Fruit fly (Drosophila melanogaster) whole organism, embryonic: ENCODE data around the gene Nup98-96.

Experiments used
- Abd-B ChIP-seq: fragments of 200-800 bp; sonication (Bioruptor generic); optimal IDR thresholded peaks from 2 replicates; lab custom pipeline; 2018; ENCODE audit warnings: missing biosample characterization, mild to moderate bottlenecking, missing genetic modification characterization, moderate library complexity
- Antp ChIP-seq: fragments of 200-800 bp; sonication (Bioruptor generic); optimal IDR thresholded peaks from 3 replicates; lab custom pipeline; 2016; ENCODE audit warnings: missing biosample characterization, missing genetic modification characterization
- Asciz ChIP-seq: fragments of 200-800 bp; sonication (Bioruptor generic); optimal IDR thresholded peaks from 2 replicates; lab custom pipeline; 2017; ENCODE audit warnings: missing biosample characterization, mild to moderate bottlenecking, missing genetic modification characterization, missing genetic modification reagents
- Atf-2 ChIP-seq: fragments of 200-800 bp; sonication (Bioruptor generic); optimal IDR thresholded peaks from 2 replicates; lab custom pipeline; 2016; ENCODE audit warnings: missing biosample characterization, missing genetic modification characterization
- CG10274 ChIP-seq: fragments of 200-800 bp; sonication (Bioruptor generic); optimal IDR thresholded peaks from 3 replicates; lab custom pipeline; 2017; ENCODE audit warnings: missing biosample characterization, mild to moderate bottlenecking, missing genetic modification characterization
- CG11398 ChIP-seq: fragments of 200-800 bp; sonication (Bioruptor generic); optimal IDR thresholded peaks from 2 replicates; lab custom pipeline; 2016; ENCODE audit warnings: missing biosample characterization, missing genetic modification characterization
- CG11723 ChIP-seq: fragments of 200-800 bp; sonication (Bioruptor generic); optimal IDR thresholded peaks from 2 replicates; lab custom pipeline; 2017; ENCODE audit warnings: missing biosample characterization, mild to moderate bottlenecking, missing genetic modification characterization
- CG12659 ChIP-seq: fragments of 200-800 bp; sonication (Bioruptor generic); optimal IDR thresholded peaks from 3 replicates; lab custom pipeline; 2017; ENCODE audit warnings: mild to moderate bottlenecking, missing biosample characterization, missing genetic modification reagents, missing genetic modification characterization
- CG16779 ChIP-seq: fragments of 200-800 bp; sonication (Bioruptor generic); IDR thresholded peaks from 2 replicates; pipeline ENCODE4 v1.3.6; 2022; ENCODE audit warnings: missing biosample characterization, missing genetic modification characterization
- CG17385 ChIP-seq: fragments of 200-800 bp; sonication (Bioruptor generic); optimal IDR thresholded peaks from 3 replicates; lab custom pipeline; 2018; ENCODE audit warnings: missing biosample characterization, mild to moderate bottlenecking, missing genetic modification characterization
- CG17612 ChIP-seq: fragments of 200-800 bp; sonication (Bioruptor generic); IDR thresholded peaks from 2 replicates; pipeline ENCODE4 v1.3.6; 2022; ENCODE audit warnings: missing biosample characterization, missing genetic modification characterization
- CG18262 ChIP-seq: fragments of 200-800 bp; optimal IDR thresholded peaks from 3 replicates; lab custom pipeline; 2019; ENCODE audit warnings: missing biosample characterization, mild to moderate bottlenecking, missing genetic modification characterization, moderate library complexity
- CG2875 ChIP-seq: fragments of 200-800 bp; sonication (Bioruptor generic); optimal IDR thresholded peaks from 2 replicates; lab custom pipeline; 2017; ENCODE audit warnings: missing biosample characterization, mild to moderate bottlenecking, missing genetic modification characterization, missing genetic modification reagents
- CG30431 ChIP-seq: fragments of 200-800 bp; sonication (Bioruptor generic); optimal IDR thresholded peaks from 2 replicates; lab custom pipeline; 2017; ENCODE audit warnings: missing biosample characterization, missing genetic modification characterization
- CG32767 ChIP-seq: fragments of 200-800 bp; sonication (Bioruptor generic); IDR thresholded peaks from 2 replicates; pipeline ENCODE4 v1.3.6; 2022; ENCODE audit warnings: missing biosample characterization, missing genetic modification characterization
- CG34224 ChIP-seq: fragments of 200-800 bp; sonication (Bioruptor generic); IDR thresholded peaks from 3 replicates; pipeline ENCODE4 v1.3.6; 2022; ENCODE audit warnings: missing biosample characterization, missing genetic modification characterization; ENCODE audit not compliant: partially characterized antibody
- CG7556 ChIP-seq: fragments of 200-800 bp; sonication (Bioruptor generic); optimal IDR thresholded peaks from 2 replicates; lab custom pipeline; 2017; ENCODE audit warnings: missing biosample characterization, mild to moderate bottlenecking, missing genetic modification characterization
- CG7839 ChIP-seq: fragments of 200-800 bp; sonication (Bioruptor generic); optimal IDR thresholded peaks from 3 replicates; lab custom pipeline; 2018; ENCODE audit warnings: missing biosample characterization, mild to moderate bottlenecking, missing genetic modification characterization, moderate library complexity
- CTCF ChIP-seq: fragments of 200-800 bp; sonication (Bioruptor generic); optimal IDR thresholded peaks from 2 replicates; lab custom pipeline; 2017; ENCODE audit warnings: missing biosample characterization, mild to moderate bottlenecking, missing genetic modification characterization, moderate library complexity
- Drgx ChIP-seq: fragments of 200-800 bp; sonication (Bioruptor generic); IDR thresholded peaks from 2 replicates; pipeline ENCODE4 v1.3.6; 2022; ENCODE audit warnings: missing biosample characterization, missing genetic modification characterization
- HLHmδ ChIP-seq: fragments of 200-800 bp; sonication (Bioruptor generic); optimal IDR thresholded peaks from 2 replicates; lab custom pipeline; 2018; ENCODE audit warnings: missing biosample characterization, mild to moderate bottlenecking, missing genetic modification characterization, moderate library complexity
- Hr51 ChIP-seq, 2 experiments: fragments of 200-800 bp; sonication (Bioruptor generic); optimal IDR thresholded peaks; 2 replicates in 1 of 2; 3 replicates in 1 of 2; lab custom pipeline; 2016 to 2018; ENCODE audit warnings: missing biosample characterization in 2 of 2, missing genetic modification characterization in 2 of 2, mild to moderate bottlenecking in 1 of 2, moderate library complexity in 1 of 2
- Lpt ChIP-seq: fragments of >200 bp; optimal IDR thresholded peaks from 2 replicates; lab custom pipeline; 2018; ENCODE audit warnings: missing biosample characterization, missing genetic modification characterization
- Mrtf ChIP-seq: fragments of 200-800 bp; sonication (Bioruptor generic); IDR thresholded peaks from 3 replicates; pipeline ENCODE4 v1.3.6; 2022; ENCODE audit warnings: missing biosample characterization, missing genetic modification characterization
- NFAT ChIP-seq: fragments of 200-800 bp; sonication (Bioruptor generic); IDR thresholded peaks from 2 replicates; pipeline ENCODE4 v1.3.6; 2022; ENCODE audit warnings: missing biosample characterization, missing genetic modification characterization
- NfI ChIP-seq: fragments of 200-800 bp; sonication (Bioruptor generic); optimal IDR thresholded peaks from 3 replicates; lab custom pipeline; 2018; ENCODE audit warnings: missing biosample characterization, mild to moderate bottlenecking, missing genetic modification characterization, moderate library complexity
- Oaz ChIP-seq: fragments of 200-800 bp; sonication (Bioruptor generic); IDR thresholded peaks from 2 replicates; pipeline ENCODE4 v1.3.6; 2022; ENCODE audit warnings: missing biosample characterization, missing genetic modification characterization
- Optix ChIP-seq: fragments of 200-800 bp; sonication (Bioruptor generic); IDR thresholded peaks from 3 replicates; pipeline ENCODE4 v1.3.6; 2022; ENCODE audit warnings: missing biosample characterization, missing genetic modification characterization
- Rx ChIP-seq: fragments of 200-800 bp; sonication (Bioruptor generic); IDR thresholded peaks from 2 replicates; pipeline ENCODE4 v1.3.6; 2022; ENCODE audit warnings: missing biosample characterization, missing genetic modification characterization
- Ssrp ChIP-seq: fragments of 200-800 bp; sonication (Bioruptor generic); optimal IDR thresholded peaks from 2 replicates; lab custom pipeline; 2018; ENCODE audit warnings: missing biosample characterization, mild to moderate bottlenecking, missing genetic modification characterization, moderate library complexity
- Usf ChIP-seq: fragments of 200-800 bp; sonication (Bioruptor generic); optimal IDR thresholded peaks from 2 replicates; lab custom pipeline; 2017; ENCODE audit warnings: missing genotype, missing biosample characterization, missing genetic modification characterization
- ci ChIP-seq: fragments of 200-800 bp; sonication (Bioruptor generic); IDR thresholded peaks from 3 replicates; pipeline ENCODE4 v1.3.6; 2022; ENCODE audit warnings: missing biosample characterization, missing genetic modification characterization
- corto ChIP-seq: fragments of 200-800 bp; sonication (Bioruptor generic); optimal IDR thresholded peaks from 2 replicates; lab custom pipeline; 2016; ENCODE audit warnings: missing biosample characterization, mild to moderate bottlenecking, missing genetic modification characterization, moderate library complexity
- dysf ChIP-seq: fragments of 200-800 bp; sonication (Bioruptor generic); IDR thresholded peaks from 3 replicates; pipeline ENCODE4 v1.3.6; 2022; ENCODE audit warnings: missing biosample characterization, missing genetic modification characterization
- ewg ChIP-seq: fragments of 200-800 bp; sonication (Bioruptor generic); optimal IDR thresholded peaks from 3 replicates; lab custom pipeline; 2017; ENCODE audit warnings: mild to moderate bottlenecking, missing biosample characterization, missing genetic modification reagents, missing genetic modification characterization
- fd64A ChIP-seq: fragments of 200-800 bp; sonication (Bioruptor generic); optimal IDR thresholded peaks from 3 replicates; lab custom pipeline; 2018; ENCODE audit warnings: missing biosample characterization, mild to moderate bottlenecking, missing genetic modification characterization
- fru ChIP-seq: fragments of >200 bp; optimal IDR thresholded peaks from 2 replicates; lab custom pipeline; 2017
- gce ChIP-seq: fragments of 200-800 bp; sonication (Bioruptor generic); IDR thresholded peaks from 3 replicates; pipeline ENCODE4 v1.3.6; 2022; ENCODE audit warnings: missing biosample characterization, missing genetic modification characterization
- hbn ChIP-seq: fragments of 200-800 bp; sonication (Bioruptor generic); IDR thresholded peaks from 2 replicates; pipeline ENCODE4 v1.3.6; 2022; ENCODE audit warnings: missing biosample characterization, missing genetic modification characterization; ENCODE audit not compliant: partially characterized antibody
- hkb ChIP-seq, 2 experiments: fragments of 200-800 bp in 1 of 2; fragments of >200 bp in 1 of 2; sonication (Bioruptor generic) in 1 of 2; IDR thresholded peaks in 1 of 2; optimal IDR thresholded peaks in 1 of 2; 2 replicates each; pipeline versions ENCODE4 v1.3.6 to Lab custom; 2017 to 2022; ENCODE audit warnings: missing biosample characterization in 1 of 2, missing genetic modification characterization in 1 of 2
- lab ChIP-seq: fragments of 200-800 bp; sonication (Bioruptor generic); optimal IDR thresholded peaks from 3 replicates; lab custom pipeline; 2017; ENCODE audit warnings: missing biosample characterization, missing genetic modification characterization, mild to moderate bottlenecking, moderate library complexity, missing genetic modification reagents
- lbe ChIP-seq: fragments of 200-800 bp; sonication (Bioruptor generic); optimal IDR thresholded peaks from 2 replicates; lab custom pipeline; 2016; ENCODE audit warnings: missing biosample characterization, mild to moderate bottlenecking, missing genetic modification characterization
- otp ChIP-seq: fragments of 200-800 bp; sonication (Bioruptor generic); IDR thresholded peaks from 3 replicates; pipeline ENCODE4, ENCODE4 v1.3.6; 2022; ENCODE audit warnings: missing biosample characterization, missing genetic modification characterization
- pnt ChIP-seq: fragments of 200-800 bp; sonication (Bioruptor generic); optimal IDR thresholded peaks from 3 replicates; lab custom pipeline; 2016; ENCODE audit warnings: missing biosample characterization, missing genetic modification characterization
- so ChIP-seq: fragments of 200-800 bp; sonication (Bioruptor generic); IDR thresholded peaks from 3 replicates; pipeline ENCODE4 v1.3.6; 2022; ENCODE audit warnings: missing biosample characterization, missing genetic modification characterization
- tin ChIP-seq: fragments of 200-800 bp; sonication (Bioruptor generic); optimal IDR thresholded peaks from 3 replicates; lab custom pipeline; 2016; ENCODE audit warnings: missing biosample characterization, missing genetic modification characterization
- ttk ChIP-seq: fragments of 200-800 bp; sonication (Bioruptor generic); IDR thresholded peaks from 2 replicates; pipeline ENCODE4 v2.1.2; 2022; ENCODE audit warnings: missing biosample characterization, missing genetic modification characterization
- tx ChIP-seq: fragments of 200-800 bp; sonication (Bioruptor generic); optimal IDR thresholded peaks from 2 replicates; lab custom pipeline; 2016; ENCODE audit warnings: missing biosample characterization, missing genetic modification characterization
- vvl ChIP-seq: fragments of 200-800 bp; sonication (Bioruptor generic); IDR thresholded peaks from 2 replicates; pipeline ENCODE4 v1.3.6; 2022; ENCODE audit warnings: missing biosample characterization, missing genetic modification characterization
- z ChIP-seq: fragments of 200-800 bp; sonication (Bioruptor generic); IDR thresholded peaks from 3 replicates; pipeline ENCODE4 v1.3.6; 2022; ENCODE audit warnings: missing biosample characterization, missing genetic modification characterization

Nup98-96 gene

dm6 chr3R:23760219-23761018, 21.0 kb downstream of the Nup98-96 start, which contains the start of gene SdhD (continued):
- TF ChIP-seq ewg (GFP tag; lab: Kevin White, UChicago), result no peak
- no peak for TF ChIP-seq CG11723
- peak; percentile 50; the same call in 1 of the 3 replicates for TF ChIP-seq ci
- no peak for TF ChIP-seq Atf-2 (GFP tag; lab: Kevin White, UChicago)
- peak; percentile 38 for TF ChIP-seq lbe
- TF ChIP-seq fru, result no peak
- TF ChIP-seq Rx (GFP tag; lab: Robert Waterston, UW), result no peak
- TF ChIP-seq vvl (GFP tag; lab: Robert Waterston, UW), result peak; percentile 40; the same call in 1 of the 2 replicates
- no peak for TF ChIP-seq Optix (GFP tag; lab: Robert Waterston, UW)
- TF ChIP-seq z (GFP tag; lab: Robert Waterston, UW), result no peak
- TF ChIP-seq CG2875, result no peak
- no peak for TF ChIP-seq CG17612 (GFP tag; lab: Robert Waterston, UW)
- TF ChIP-seq CG30431, result no peak
- TF ChIP-seq Usf (GFP tag; lab: Kevin White, UChicago), result no peak
- TF ChIP-seq CG12659 (GFP tag; lab: Kevin White, UChicago), result peak; percentile 53
- TF ChIP-seq Drgx (GFP tag; lab: Robert Waterston, UW), result no peak
- TF ChIP-seq NFAT (GFP tag; lab: Robert Waterston, UW), result no peak
- no peak for TF ChIP-seq CG11398 (GFP tag; lab: Kevin White, UChicago)
- no peak for TF ChIP-seq Hr51 (GFP tag; optimal IDR thresholded peaks at IDR 0.05; lab: Kevin White, UChicago)
- TF ChIP-seq NfI, result no peak
- no peak for TF ChIP-seq Mrtf (GFP tag; lab: Robert Waterston, UW)
- no peak for TF ChIP-seq gce (GFP tag; lab: Robert Waterston, UW)
- TF ChIP-seq Antp (GFP tag; lab: Kevin White, UChicago), result no peak
- no peak for TF ChIP-seq tx
- no peak for TF ChIP-seq otp
- no peak for TF ChIP-seq corto (GFP tag; lab: Kevin White, UChicago)
- no peak for TF ChIP-seq Lpt (GFP tag; lab: Kevin White, UChicago)
- TF ChIP-seq HLHmδ (GFP tag; lab: Kevin White, UChicago), result no peak
- no peak for TF ChIP-seq CG10274 (GFP tag; lab: Kevin White, UChicago)
- peak; percentile 32 for TF ChIP-seq tin
- TF ChIP-seq hkb (optimal IDR thresholded peaks at IDR 0.05; lab: Kevin White, UChicago), result no peak
- no peak for TF ChIP-seq hkb (GFP tag; IDR thresholded peaks at IDR 0.05; lab: Robert Waterston, UW)
- no peak for TF ChIP-seq CG18262
- no peak for TF ChIP-seq CG16779 (GFP tag; lab: Robert Waterston, UW)
- no peak for TF ChIP-seq pnt (GFP tag; lab: Kevin White, UChicago)
- peak; percentile 63; the same call in 2 of the 3 replicates for TF ChIP-seq CG34224 (GFP tag; lab: Robert Waterston, UW)
- TF ChIP-seq Oaz, result no peak
- no peak for TF ChIP-seq ttk (GFP tag; lab: Robert Waterston, UW)
- no peak for TF ChIP-seq Asciz (GFP tag; lab: Kevin White, UChicago)
- TF ChIP-seq lab, result peak; percentile 50
- TF ChIP-seq CG7556 (GFP tag; lab: Kevin White, UChicago), result peak; percentile 19
- TF ChIP-seq Ssrp, result no peak
- peak; percentile 13 for TF ChIP-seq CG17385 (GFP tag; lab: Kevin White, UChicago)
- no peak for TF ChIP-seq Abd-B
- peak; percentile 3 for TF ChIP-seq CG7839
- TF ChIP-seq hbn (GFP tag; lab: Robert Waterston, UW), result peak; percentile 47; the same call in 1 of the 2 replicates
- TF ChIP-seq CTCF (GFP tag; lab: Kevin White, UChicago), result no peak
- no peak for TF ChIP-seq CG32767 (GFP tag; lab: Robert Waterston, UW)
- no peak for TF ChIP-seq fd64A
- TF ChIP-seq so (GFP tag; lab: Robert Waterston, UW), result no peak
- TF ChIP-seq dysf (GFP tag; lab: Robert Waterston, UW), result no peak
